Fruit fly (Drosophila melanogaster) Kc167 (cell line): ENCODE data around the gene CG32106.

Source experiments
- Myc ChIP-seq: fragments of >200 bp; optimal IDR thresholded peaks from 2 replicates; lab custom pipeline; 2017; ENCODE audit warnings: missing external identifiers
- Sin3A ChIP-seq: fragments of >200 bp; optimal IDR thresholded peaks from 2 replicates; lab custom pipeline; 2018; ENCODE audit warnings: missing external identifiers
- insv ChIP-seq: fragments of >200 bp; optimal IDR thresholded peaks from 3 replicates; lab custom pipeline; 2018; ENCODE audit warnings: missing external identifiers

DNA sequence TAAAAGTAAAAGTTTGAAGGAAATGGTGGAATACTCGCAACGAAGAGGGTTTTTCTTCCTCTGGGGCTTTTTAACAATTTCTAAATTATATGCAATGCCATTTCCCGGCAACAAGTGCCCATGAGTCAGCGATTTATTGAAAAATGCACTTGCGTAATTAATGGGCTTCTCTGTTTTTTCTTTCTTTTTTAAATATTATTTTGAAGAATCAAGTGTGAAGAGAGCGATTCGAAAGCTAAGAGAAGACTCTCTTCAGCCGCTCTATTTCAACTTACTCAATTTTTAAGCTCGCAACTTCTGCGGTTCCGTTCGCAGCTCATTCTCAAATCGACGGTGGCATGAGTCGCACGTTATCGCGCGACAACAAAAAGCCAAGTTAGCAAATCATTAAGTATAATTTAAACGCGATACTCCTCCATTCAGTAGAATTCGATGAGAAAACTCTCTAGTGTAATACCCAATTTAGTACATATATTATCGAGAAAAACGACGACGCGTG, 11.4 kb upstream of the CG32106 start, which contains the start of gene CG42709:
- TF ChIP-seq insv (lab: Kevin White, UChicago), result no peak
- TF ChIP-seq Sin3A (lab: Kevin White, UChicago), result no peak
- no peak for TF ChIP-seq Myc (lab: Kevin White, UChicago)
